Worm (Caenorhabditis elegans) whole organism, L4/young adult: Measurements from ENCODE around the gene nhr-170.
"Not testable (repeated sequence)": the region's sequence is repeated elsewhere in the genome, so short reads cannot be mapped to it uniquely, and the experiment has no call there.

Experiments used
- W03F9.2 ChIP-seq: fragments of 150-350 bp; optimal IDR thresholded peaks from 2 replicates; lab custom pipeline; 2014; ENCODE audit warnings: missing biosample characterization, missing genetic modification characterization
- dao-5 ChIP-seq: sonication (generic microtip); optimal IDR thresholded peaks from 2 replicates; lab custom pipeline; 2016; ENCODE audit warnings: missing genotype, missing genetic modification characterization, moderate library complexity, missing compliant biosample characterization
- him-1 ChIP-seq: sonication (generic microtip); optimal IDR thresholded peaks from 2 replicates; lab custom pipeline; 2016; ENCODE audit warnings: missing genotype, missing genetic modification reagents, missing genetic modification characterization, missing compliant biosample characterization

nhr-170 gene

DNA sequence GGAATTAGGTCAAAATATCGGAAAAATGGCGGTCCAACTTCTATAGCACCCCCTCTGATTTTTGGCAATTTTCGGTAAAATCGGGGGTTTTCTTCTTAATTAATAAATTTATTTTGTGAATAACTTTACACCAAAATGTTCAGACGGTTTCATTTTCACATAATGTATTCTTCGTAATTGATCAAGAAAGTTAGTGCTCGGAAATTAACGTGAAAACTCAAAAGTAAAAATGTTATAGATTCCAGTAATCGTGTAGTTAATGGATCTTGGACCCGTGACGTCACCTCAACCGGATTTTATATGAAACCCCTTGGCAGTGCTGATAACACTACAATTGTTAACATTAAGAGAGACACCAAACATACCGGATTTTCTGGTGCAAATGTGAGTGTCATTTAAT is 38.6 kb downstream of the nhr-170 start, which contains the start of gene F11D11.22:
F11D11.22 (plus strand) TSS at position 301 of the 400 bp plus-strand sequence.
- TF ChIP-seq W03F9.2; dao-5 (tag; lab: Kevin White, UChicago); him-1 (tag; lab: Kevin White, UChicago): not testable (repeated sequence)

ce11 chrV:18761078-18761477 is 39.5 kb downstream of the nhr-170 start, which contains the start of gene F11D11.4:
Gene F11D11.4 (plus strand): TSS chrV:18761378.
- TF ChIP-seq him-1 (tag; lab: Kevin White, UChicago) (no peak), dao-5 (tag; lab: Kevin White, UChicago) (no peak), W03F9.2 (no peak)

DNA sequence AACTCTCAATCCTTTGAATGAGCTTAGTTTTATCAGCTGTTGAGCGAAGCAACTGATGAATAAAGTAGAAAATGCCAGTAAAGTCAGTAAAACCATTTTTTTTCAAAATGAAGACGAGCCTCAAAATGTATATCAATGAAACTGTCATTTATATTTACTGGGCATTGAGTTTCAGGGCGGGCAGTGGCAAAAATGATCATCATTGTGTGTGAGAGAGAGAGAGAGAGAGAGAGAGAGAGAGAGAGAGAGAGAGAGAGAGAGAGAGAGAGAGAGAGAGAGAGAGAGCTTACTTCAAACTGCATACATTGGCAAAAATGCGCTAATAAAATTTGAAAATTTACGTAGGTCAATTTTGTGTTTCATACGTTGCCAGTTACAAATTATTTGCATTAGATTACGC is 40.5 kb downstream of the nhr-170 start, which contains the start of gene F11D11.3:
F11D11.3 (minus strand) TSS at position 101 of the 400 bp plus-strand sequence.
- no peak for TF ChIP-seq W03F9.2
- no peak for TF ChIP-seq dao-5 (tag; lab: Kevin White, UChicago)
- no peak for TF ChIP-seq him-1 (tag; lab: Kevin White, UChicago)

DNA sequence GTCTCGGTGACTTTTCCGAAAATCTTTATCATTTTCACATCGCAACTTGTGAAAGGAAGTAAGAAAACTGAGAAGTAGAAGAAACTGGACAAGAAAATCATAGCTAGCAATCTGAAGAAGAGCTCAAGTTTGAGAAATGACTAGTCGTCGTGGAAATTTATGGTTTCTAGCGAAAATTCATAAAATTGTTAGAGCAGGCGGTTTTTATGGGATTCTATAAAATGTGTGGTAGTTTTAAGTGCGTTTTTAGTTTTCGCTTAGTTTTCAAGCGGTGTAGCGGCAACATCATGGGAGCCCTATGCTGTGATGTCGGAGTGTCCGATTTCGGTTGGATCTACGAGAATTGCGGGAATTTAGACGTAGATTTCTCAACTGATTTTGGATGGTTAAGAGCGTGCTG is 46.3 kb downstream of the nhr-170 start, which contains the start of gene clec-254:
clec-254 (minus strand) TSS at position 101 of the 400 bp plus-strand sequence.
- TF ChIP-seq W03F9.2; dao-5 (tag; lab: Kevin White, UChicago); him-1 (tag; lab: Kevin White, UChicago): not testable (repeated sequence)

DNA sequence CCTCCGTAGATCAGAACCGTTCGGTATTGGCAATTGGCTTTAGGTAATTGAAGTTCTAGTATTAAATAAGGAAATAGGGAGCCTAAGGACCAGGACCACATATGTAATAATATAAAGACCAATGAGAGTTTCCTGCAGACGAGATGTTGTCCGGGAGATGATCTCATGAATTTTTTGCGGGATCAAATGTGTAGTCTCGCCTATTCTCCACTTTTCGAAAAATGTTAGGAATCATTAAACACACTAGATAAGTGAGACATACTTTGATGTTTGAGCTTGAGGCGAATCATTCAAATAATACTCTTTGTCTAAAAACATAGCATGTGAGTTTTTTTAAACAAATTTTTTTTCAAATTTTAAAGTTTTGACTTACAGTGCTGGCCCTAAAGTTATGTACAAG is 47.6 kb downstream of the nhr-170 start, which contains the start of gene F11D11.6:
F11D11.6 (minus strand) TSS at position 101 of the 400 bp plus-strand sequence.
- TF ChIP-seq him-1 (tag; lab: Kevin White, UChicago) (no peak), dao-5 (tag; lab: Kevin White, UChicago) (no peak), W03F9.2 (no peak)

ce11 chrV:18750445-18750844 is 50.2 kb downstream of the nhr-170 start, which contains the start of the genes F11D11.21 and F11D11.12:
Gene F11D11.21 (minus strand): TSS chrV:18750545.
Gene F11D11.12 (minus strand): TSS chrV:18750682.
- no peak for TF ChIP-seq dao-5 (tag; lab: Kevin White, UChicago)

DNA sequence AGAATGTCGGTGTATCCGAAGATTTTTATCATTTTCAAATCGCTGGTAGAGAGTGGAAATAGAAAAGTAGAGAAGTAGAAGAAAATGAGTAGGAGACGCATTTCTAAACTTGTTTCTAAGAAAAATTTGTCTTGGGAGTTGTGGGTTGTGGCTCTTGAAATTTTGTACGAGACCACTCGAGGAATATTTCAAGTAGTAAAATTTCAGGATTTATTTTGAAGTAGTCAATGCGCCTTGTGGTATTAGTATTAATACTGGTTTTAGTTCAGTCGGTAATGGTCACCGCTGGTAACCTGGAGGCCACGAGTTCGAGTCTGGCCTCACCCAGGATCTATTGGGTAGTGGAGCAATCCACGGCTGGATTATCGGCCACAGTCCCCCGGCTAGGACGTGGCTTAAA is 51.9 kb downstream of the nhr-170 start, which contains the start of gene clec-252:
clec-252 (minus strand) TSS at position 101 of the 400 bp plus-strand sequence.
- no peak for TF ChIP-seq W03F9.2
- TF ChIP-seq dao-5 (tag; lab: Kevin White, UChicago): no peak
- no peak for TF ChIP-seq him-1 (tag; lab: Kevin White, UChicago)

ce11 chrV:18746937-18747660 is 53.5 kb downstream of the nhr-170 start, which contains the start of gene clec-251:
Gene clec-251 (minus strand): TSS chrV:18746987.
- TF ChIP-seq W03F9.2: no peak
- no peak for TF ChIP-seq him-1 (tag; lab: Kevin White, UChicago)
- no peak for TF ChIP-seq dao-5 (tag; lab: Kevin White, UChicago)
